Fruit fly (Drosophila melanogaster) whole organism, prepupa: ENCODE measurements around the gene Karybeta3.
A peak's percentile ranks its signal among the peaks of the same experiment; 100 is the strongest.

Experiments used
- CG10631 ChIP-seq: fragments of 200-800 bp; sonication (Bioruptor generic); optimal IDR thresholded peaks from 2 replicates; lab custom pipeline; 2016; ENCODE audit warnings: missing biosample characterization, missing genetic modification characterization
- CG10669 ChIP-seq: fragments of 200-800 bp; sonication (Bioruptor generic); optimal IDR thresholded peaks from 3 replicates; lab custom pipeline; 2018; ENCODE audit warnings: missing biosample characterization, mild to moderate bottlenecking, missing genetic modification characterization, moderate library complexity
- CG11762 ChIP-seq: fragments of 200-800 bp; sonication (Bioruptor generic); optimal IDR thresholded peaks from 3 replicates; lab custom pipeline; 2016; ENCODE audit warnings: missing biosample characterization, missing genetic modification characterization; ENCODE audit not compliant: insufficient read depth
- CG11902 ChIP-seq: fragments of 200-800 bp; sonication (Bioruptor generic); optimal IDR thresholded peaks from 3 replicates; lab custom pipeline; 2016; ENCODE audit warnings: missing biosample characterization, missing genetic modification characterization
- CG15336 ChIP-seq: fragments of 200-800 bp; sonication (Bioruptor generic); IDR thresholded peaks from 2 replicates; pipeline ENCODE4 v1.3.6; 2022; ENCODE audit warnings: missing biosample characterization, missing genetic modification characterization
- CG1621 ChIP-seq: fragments of 200-800 bp; sonication (Bioruptor generic); optimal IDR thresholded peaks from 3 replicates; lab custom pipeline; 2018; ENCODE audit warnings: missing biosample characterization, mild to moderate bottlenecking, missing genetic modification characterization
- CG16779 ChIP-seq: fragments of 200-800 bp; sonication (Bioruptor generic); optimal IDR thresholded peaks from 3 replicates; lab custom pipeline; 2017; ENCODE audit warnings: missing biosample characterization, mild to moderate bottlenecking, missing genetic modification characterization
- CG3032 ChIP-seq: fragments of 200-800 bp; optimal IDR thresholded peaks from 2 replicates; lab custom pipeline; 2019; ENCODE audit warnings: missing biosample characterization, mild to moderate bottlenecking, missing genetic modification characterization, moderate library complexity
- CG31627 ChIP-seq: fragments of 200-800 bp; sonication (Bioruptor generic); optimal IDR thresholded peaks from 3 replicates; lab custom pipeline; 2016; ENCODE audit warnings: missing biosample characterization, missing genetic modification characterization
- CG32006 ChIP-seq: fragments of 200-800 bp; sonication (Bioruptor generic); optimal IDR thresholded peaks from 3 replicates; lab custom pipeline; 2017; ENCODE audit warnings: missing biosample characterization, mild to moderate bottlenecking, missing genetic modification characterization
- CG6792 ChIP-seq: fragments of 200-800 bp; sonication (Bioruptor generic); optimal IDR thresholded peaks from 3 replicates; lab custom pipeline; 2016; ENCODE audit warnings: missing biosample characterization, missing genetic modification characterization
- Eip75B ChIP-seq: fragments of 200-800 bp; sonication (Bioruptor generic); optimal IDR thresholded peaks from 3 replicates; lab custom pipeline; 2016; ENCODE audit warnings: missing biosample characterization, missing genetic modification characterization
- Eip78C ChIP-seq: fragments of 200-800 bp; sonication (Bioruptor generic); peaks from one replicate; lab custom pipeline; 2016; ENCODE audit warnings: missing biosample characterization, missing genetic modification characterization
- Eip93F ChIP-seq: fragments of 200-800 bp; sonication (Bioruptor generic); optimal IDR thresholded peaks from 2 replicates; lab custom pipeline; 2016; ENCODE audit warnings: missing biosample characterization, mild to moderate bottlenecking, missing genetic modification characterization
- Ets21C ChIP-seq: fragments of 200-800 bp; sonication (Bioruptor generic); optimal IDR thresholded peaks from 3 replicates; lab custom pipeline; 2016; ENCODE audit warnings: missing biosample characterization, missing genetic modification characterization
- Ets96B ChIP-seq: fragments of 200-800 bp; optimal IDR thresholded peaks from 2 replicates; lab custom pipeline; 2019; ENCODE audit warnings: missing biosample characterization, mild to moderate bottlenecking, missing genetic modification characterization, moderate library complexity
- Hr39 ChIP-seq: fragments of 200-800 bp; sonication (Bioruptor generic); optimal IDR thresholded peaks from 2 replicates; lab custom pipeline; 2016; ENCODE audit warnings: missing biosample characterization, missing genetic modification characterization
- Lpt ChIP-seq: fragments of 200-800 bp; sonication (Bioruptor generic); optimal IDR thresholded peaks from 3 replicates; lab custom pipeline; 2016; ENCODE audit warnings: missing biosample characterization, missing genetic modification characterization
- OdsH ChIP-seq: fragments of 200-800 bp; sonication (Bioruptor generic); optimal IDR thresholded peaks from 3 replicates; lab custom pipeline; 2016; ENCODE audit warnings: missing biosample characterization, missing genetic modification characterization
- Sox102F ChIP-seq: fragments of 200-800 bp; sonication (Bioruptor generic); optimal IDR thresholded peaks from 2 replicates; lab custom pipeline; 2016; ENCODE audit warnings: missing biosample characterization, mild to moderate bottlenecking, missing genetic modification characterization
- Sox15 ChIP-seq: fragments of 200-800 bp; sonication (Bioruptor generic); optimal IDR thresholded peaks from 3 replicates; lab custom pipeline; 2016; ENCODE audit warnings: missing biosample characterization, missing genetic modification characterization
- achi ChIP-seq: fragments of 200-800 bp; sonication (Bioruptor generic); optimal IDR thresholded peaks from 3 replicates; lab custom pipeline; 2016; ENCODE audit warnings: missing biosample characterization, missing genetic modification characterization
- acj6 ChIP-seq: fragments of 200-800 bp; sonication (Bioruptor generic); optimal IDR thresholded peaks from 3 replicates; lab custom pipeline; 2016; ENCODE audit warnings: missing biosample characterization, missing genetic modification characterization
- dsx ChIP-seq: fragments of 200-800 bp; optimal IDR thresholded peaks from 3 replicates; lab custom pipeline; 2019; ENCODE audit warnings: missing biosample characterization, mild to moderate bottlenecking, missing genetic modification characterization, moderate library complexity; ENCODE audit not compliant: poor library complexity, severe bottlenecking
- eg ChIP-seq: fragments of 200-800 bp; sonication (Bioruptor generic); IDR thresholded peaks from 3 replicates; pipeline ENCODE4 v1.3.6; 2022; ENCODE audit warnings: missing biosample characterization, missing genetic modification characterization
- esn ChIP-seq: fragments of 200-800 bp; sonication (Bioruptor generic); optimal IDR thresholded peaks from 2 replicates; lab custom pipeline; 2016; ENCODE audit warnings: missing biosample characterization, mild to moderate bottlenecking, missing genetic modification characterization, moderate library complexity
- fd59A ChIP-seq: fragments of 200-800 bp; sonication (Bioruptor generic); optimal IDR thresholded peaks from 2 replicates; lab custom pipeline; 2017; ENCODE audit warnings: missing biosample characterization, mild to moderate bottlenecking, missing genetic modification characterization, missing genetic modification reagents
- fd85E ChIP-seq: fragments of 200-800 bp; sonication (Bioruptor generic); optimal IDR thresholded peaks from 3 replicates; lab custom pipeline; 2016; ENCODE audit warnings: missing biosample characterization, missing genetic modification characterization
- fkh ChIP-seq: fragments of 200-800 bp; sonication (Bioruptor generic); optimal IDR thresholded peaks from 3 replicates; lab custom pipeline; 2017; ENCODE audit warnings: missing biosample characterization, mild to moderate bottlenecking, missing genetic modification characterization, moderate library complexity
- net ChIP-seq: fragments of 200-800 bp; sonication (Bioruptor generic); optimal IDR thresholded peaks from 3 replicates; lab custom pipeline; 2016; ENCODE audit warnings: missing biosample characterization, missing genetic modification characterization
- pdm3 ChIP-seq: fragments of 200-800 bp; sonication (Bioruptor generic); optimal IDR thresholded peaks from 3 replicates; lab custom pipeline; 2016; ENCODE audit warnings: missing biosample characterization, missing genetic modification characterization
- ss ChIP-seq, 2 experiments: fragments of 200-800 bp; sonication (Bioruptor generic); optimal IDR thresholded peaks; 2 replicates in 1 of 2; 3 replicates in 1 of 2; lab custom pipeline; 2017 to 2018; ENCODE audit warnings: mild to moderate bottlenecking in 2 of 2, missing biosample characterization in 2 of 2, missing genetic modification characterization in 2 of 2, moderate library complexity in 1 of 2
- vri ChIP-seq: fragments of 200-800 bp; sonication (Bioruptor generic); optimal IDR thresholded peaks from 3 replicates; lab custom pipeline; 2016; ENCODE audit warnings: missing biosample characterization, mild to moderate bottlenecking, missing genetic modification characterization

The Karybeta3 gene

dm6 chr3R:4649126-4649811, at the start of gene Karybeta3 (continued):
- peak; percentile 76 for TF ChIP-seq Hr39
- TF ChIP-seq fkh (GFP tag; lab: Kevin White, UChicago), result no peak
- peak; percentile 33 for TF ChIP-seq vri (GFP tag; lab: Kevin White, UChicago)
- TF ChIP-seq dsx (GFP tag; lab: Kevin White, UChicago), result no peak

dm6 chr3R:4599624-4600023, 49.4 kb upstream of the Karybeta3 start:
- TF ChIP-seq achi (GFP tag; lab: Kevin White, UChicago) (no peak), Eip93F (GFP tag; lab: Kevin White, UChicago) (no peak), net (GFP tag; lab: Kevin White, UChicago) (no peak), CG31627 (GFP tag; lab: Kevin White, UChicago) (no peak), eg (no peak), esn (no peak), Eip75B (GFP tag; lab: Kevin White, UChicago) (no peak), Ets21C (no peak), ss (GFP tag; optimal IDR thresholded peaks at IDR 0.05; lab: Kevin White, UChicago) (no peak), Sox102F (GFP tag; lab: Kevin White, UChicago) (no peak), CG3032 (tag; lab: Kevin White, UChicago) (no peak), Eip78C (GFP tag; lab: Kevin White, UChicago) (no peak), CG11762 (GFP tag; lab: Kevin White, UChicago) (no peak), Lpt (no peak)

dm6 chr3R:4601887-4602531, 47.0 kb upstream of the Karybeta3 start:
- TF ChIP-seq fkh (GFP tag; lab: Kevin White, UChicago) (peak; percentile 35), Ets21C (no peak), Eip75B (GFP tag; lab: Kevin White, UChicago) (no peak), Ets96B (tag; lab: Kevin White, UChicago) (no peak), acj6 (GFP tag; lab: Kevin White, UChicago) (no peak), eg (no peak), pdm3 (GFP tag; lab: Kevin White, UChicago) (peak; percentile 12), vri (GFP tag; lab: Kevin White, UChicago) (no peak)

dm6 chr3R:4612570-4612969, 36.4 kb upstream of the Karybeta3 start, which contains the start of gene 5-HT2A:
Gene 5-HT2A (plus strand): TSS chr3R:4612870.
- TF ChIP-seq CG10631 (GFP tag; lab: Kevin White, UChicago) (no peak), dsx (GFP tag; lab: Kevin White, UChicago) (no peak), fd85E (GFP tag; lab: Kevin White, UChicago) (no peak), acj6 (GFP tag; lab: Kevin White, UChicago) (no peak), OdsH (no peak), CG11902 (GFP tag; lab: Kevin White, UChicago) (no peak), CG1621 (tag; lab: Kevin White, UChicago) (no peak), CG6792 (GFP tag; lab: Kevin White, UChicago) (no peak), CG16779 (tag; lab: Kevin White, UChicago) (no peak), CG15336 (GFP tag; lab: Robert Waterston, UW) (no peak), fd59A (no peak)

DNA sequence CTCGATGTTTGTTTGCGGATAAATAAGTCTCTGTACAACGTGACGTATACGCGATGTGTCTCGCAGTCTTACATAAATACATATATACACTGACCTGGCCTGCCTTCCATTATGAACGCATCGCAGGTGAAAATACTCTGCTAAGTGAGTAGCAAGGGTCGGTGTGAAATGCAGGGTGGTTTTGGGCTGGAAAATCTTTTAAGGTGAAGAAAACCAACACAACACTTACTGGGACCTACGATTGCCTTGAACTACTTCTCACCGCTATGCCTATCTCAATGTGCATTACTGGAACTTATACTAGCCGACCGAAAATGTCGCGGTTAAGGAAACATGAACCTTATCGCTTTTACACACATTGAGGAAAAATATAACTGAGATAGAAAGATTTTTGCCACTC, 32.8 kb upstream of the Karybeta3 start:
- TF ChIP-seq CG15336 (GFP tag; lab: Robert Waterston, UW), result no peak
- TF ChIP-seq Eip93F (GFP tag; lab: Kevin White, UChicago), result no peak
- no peak for TF ChIP-seq CG3032 (tag; lab: Kevin White, UChicago)
- TF ChIP-seq fd85E (GFP tag; lab: Kevin White, UChicago), result no peak
- TF ChIP-seq Sox102F (GFP tag; lab: Kevin White, UChicago), result no peak
- TF ChIP-seq CG31627 (GFP tag; lab: Kevin White, UChicago), result no peak
- no peak for TF ChIP-seq CG32006 (GFP tag; lab: Kevin White, UChicago)
- TF ChIP-seq Ets96B (tag; lab: Kevin White, UChicago), result no peak
- no peak for TF ChIP-seq CG10669 (GFP tag; lab: Kevin White, UChicago)
- no peak for TF ChIP-seq Sox15
